Fruit fly (Drosophila melanogaster): ENCODE results near the gene nAChRalpha3.

nAChRalpha3 gene

DNA sequence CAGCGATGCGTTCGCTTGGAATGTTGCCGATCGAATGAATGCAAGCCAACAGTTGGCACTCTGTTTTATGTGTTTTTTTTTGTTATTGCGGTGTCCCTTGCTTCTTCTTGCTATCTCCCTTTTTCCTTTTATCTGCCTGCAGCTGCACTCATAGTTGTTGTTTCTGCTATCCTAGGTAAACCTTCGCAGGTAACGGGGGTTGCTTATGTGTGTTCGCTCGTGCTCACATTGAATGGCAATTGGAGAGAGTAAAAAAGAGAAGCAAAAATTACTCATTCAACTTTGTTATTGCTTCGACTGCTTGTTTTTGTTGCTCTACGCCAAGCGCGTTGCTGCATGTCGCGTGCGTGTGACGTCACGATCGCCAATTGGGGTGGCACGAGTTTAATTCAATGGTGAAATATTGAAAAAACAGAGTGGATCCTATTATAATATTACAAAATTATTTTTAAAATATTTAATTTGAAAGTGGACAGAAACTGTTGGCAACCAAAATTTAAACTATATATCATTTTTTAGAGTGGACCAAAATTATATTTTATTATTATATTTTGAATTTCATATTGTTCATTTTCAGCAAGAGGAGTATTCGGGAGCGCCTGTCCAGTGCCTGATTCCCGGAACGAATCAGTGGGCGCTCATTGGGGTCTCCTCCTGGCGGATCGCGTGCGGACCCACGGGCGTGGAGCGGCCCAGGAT is 95.5 kb downstream of the nAChRalpha3 start, which contains the start of gene Corp:
Gene Corp, minus strand, starts transcription at position 47 of the 699 bp plus-strand sequence.
- TF ChIP-seq h (GFP tag; optimal IDR thresholded peaks at IDR 0.05) (peak; percentile 32), dl (GFP tag; optimal IDR thresholded peaks at IDR 0.05; ENCODE audit: insufficient read depth in 1 of 2, partially characterized antibody in 2 of 2) (no peak), Vsx2 (GFP tag; optimal IDR thresholded peaks at IDR 0.05; ENCODE audit: partially characterized antibody) (no peak), br (GFP tag; optimal IDR thresholded peaks at IDR 0.05) (no peak), foxo (GFP tag; optimal IDR thresholded peaks at IDR 0.05) (peak in 1 of 2 experiments; percentile 8), Myc (optimal IDR thresholded peaks at IDR 0.05) (no peak), OdsH (GFP tag; optimal IDR thresholded peaks at IDR 0.05) (no peak), Sp1 (GFP tag; optimal IDR thresholded peaks at IDR 0.05) (peak; percentile 16), rgr (GFP tag; optimal IDR thresholded peaks at IDR 0.05) (peak; percentile 41), ey (GFP tag; optimal IDR thresholded peaks at IDR 0.05) (no peak), sv (GFP tag; optimal IDR thresholded peaks at IDR 0.05) (no peak), brk (GFP tag; optimal IDR thresholded peaks at IDR 0.05) (no peak), pan (optimal IDR thresholded peaks at IDR 0.05) (no peak), woc (GFP tag; optimal IDR thresholded peaks at IDR 0.05) (no peak), dsf (GFP tag; optimal IDR thresholded peaks at IDR 0.05; ENCODE audit: borderline replicate concordance) (no peak), Hnf4 (GFP tag; optimal IDR thresholded peaks at IDR 0.05) (no peak), Hr78 (GFP tag; optimal IDR thresholded peaks at IDR 0.05) (no peak), N (GFP tag; optimal IDR thresholded peaks at IDR 0.05) (no peak), Abd-B (GFP tag; optimal IDR thresholded peaks at IDR 0.05) (no peak), CrebA (GFP tag; optimal IDR thresholded peaks at IDR 0.05; ENCODE audit: borderline replicate concordance) (no peak), CG9705 (GFP tag; optimal IDR thresholded peaks at IDR 0.05) (no peak), sage (GFP tag; optimal IDR thresholded peaks at IDR 0.05) (no peak), dmrt93B (GFP tag; optimal IDR thresholded peaks at IDR 0.05) (no peak), psq (GFP tag; optimal IDR thresholded peaks at IDR 0.05) (peak; percentile 19), lola (GFP tag; optimal IDR thresholded peaks at IDR 0.05) (no peak), HLH106 (tag; optimal IDR thresholded peaks at IDR 0.05) (peak; percentile 51), Jra (GFP tag; optimal IDR thresholded peaks at IDR 0.05) (no peak), fru (GFP tag; optimal IDR thresholded peaks at IDR 0.05) (no peak), usp (GFP tag; optimal IDR thresholded peaks at IDR 0.05) (no peak), GATAd (GFP tag; optimal IDR thresholded peaks at IDR 0.05) (no peak), Dif (GFP tag; optimal IDR thresholded peaks at IDR 0.05; ENCODE audit: partially characterized antibody) (peak; percentile 2), jim (GFP tag; optimal IDR thresholded peaks at IDR 0.05) (no peak), Dfd (GFP tag; optimal IDR thresholded peaks at IDR 0.05) (no peak), CG32264 (GFP tag; optimal IDR thresholded peaks at IDR 0.05) (no peak), Hr83 (GFP tag; optimal IDR thresholded peaks at IDR 0.05; ENCODE audit: poor library complexity, severe bottlenecking) (no peak), Rel (GFP tag; optimal IDR thresholded peaks at IDR 0.05) (no peak), Rel (tag; optimal IDR thresholded peaks at IDR 0.05) (no peak), tai (GFP tag; optimal IDR thresholded peaks at IDR 0.05) (no peak), Mio (GFP tag; optimal IDR thresholded peaks at IDR 0.05) (no peak)

- TF ChIP-seq woc (GFP tag; optimal IDR thresholded peaks at IDR 0.05) (no peak), Myc (optimal IDR thresholded peaks at IDR 0.05) (peak; percentile 10), rgr (GFP tag; optimal IDR thresholded peaks at IDR 0.05) (no peak), dl (GFP tag; optimal IDR thresholded peaks at IDR 0.05; ENCODE audit: insufficient read depth in 1 of 2, partially characterized antibody in 2 of 2) (no peak), GATAd (GFP tag; optimal IDR thresholded peaks at IDR 0.05) (no peak), jim (GFP tag; optimal IDR thresholded peaks at IDR 0.05) (no peak)
Observed at dm6 chrX:8265261-8265660, 101.7 kb downstream of the nAChRalpha3 start.

DNA sequence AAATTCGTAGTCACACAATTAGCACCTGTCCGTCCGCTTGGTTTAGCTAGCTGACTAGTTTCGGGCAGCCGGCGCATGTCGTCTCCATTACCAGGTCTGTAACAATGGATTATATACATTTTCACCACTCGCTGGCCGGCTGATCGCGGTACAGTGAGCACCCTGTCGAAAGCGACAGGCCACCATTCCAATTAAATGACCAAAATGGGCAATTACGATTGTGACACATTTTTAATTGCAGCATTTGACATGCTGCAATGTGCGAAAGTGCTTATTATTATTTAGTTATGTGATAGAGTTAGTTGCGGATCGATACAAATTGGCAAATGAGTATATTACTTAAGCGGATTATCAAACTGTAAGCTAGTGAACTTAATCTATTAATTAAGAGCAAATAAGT is 103.7 kb downstream of the nAChRalpha3 start:
- peak in 1 of 2 experiments; percentile 10 for TF ChIP-seq foxo (GFP tag; optimal IDR thresholded peaks at IDR 0.05)
- TF ChIP-seq Dif (GFP tag; optimal IDR thresholded peaks at IDR 0.05; ENCODE audit: partially characterized antibody): no peak
- no peak for TF ChIP-seq Vsx2 (GFP tag; optimal IDR thresholded peaks at IDR 0.05; ENCODE audit: partially characterized antibody)

Data from whole organism, wandering third instar larva.